Worm (Caenorhabditis elegans): ENCODE results near the gene lgc-23.

DNA sequence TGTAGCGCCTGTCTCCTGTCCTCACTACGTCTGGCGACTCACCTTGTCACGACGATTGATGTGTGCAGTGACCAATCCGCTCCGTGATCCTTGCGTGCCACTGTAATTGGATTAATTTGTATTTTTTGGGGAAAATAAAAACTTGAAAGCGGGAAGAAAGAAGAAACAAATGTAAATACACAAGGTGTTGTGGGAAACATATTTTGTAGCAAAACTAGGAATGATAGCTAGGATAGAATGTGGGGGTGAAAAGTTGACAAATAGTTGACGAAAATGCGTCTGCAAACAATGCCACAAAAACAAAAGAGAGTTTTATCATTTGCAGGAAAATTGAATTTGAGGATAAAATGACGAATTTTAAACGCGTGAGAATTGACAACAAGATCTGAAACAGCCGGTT lies 8.0 kb upstream of the lgc-23 start, which contains the start of gene B0198.3:
- TF ChIP-seq nhr-76 (tag; optimal IDR thresholded peaks at IDR 0.05) (no peak), mep-1 (tag; optimal IDR thresholded peaks at IDR 0.05) (no peak), T20F7.1 (GFP tag; optimal IDR thresholded peaks at IDR 0.05) (no peak), unc-62 (GFP tag; optimal IDR thresholded peaks at IDR 0.05 in 1 of 2) (no peak), unc-62 (tag; optimal IDR thresholded peaks at IDR 0.05) (no peak), pqm-1 (tag; optimal IDR thresholded peaks at IDR 0.05) (no peak), dpl-1 (GFP tag; optimal IDR thresholded peaks at IDR 0.05) (no peak)

All from whole organism, L4 larva.